Fruit fly (Drosophila melanogaster): ENCODE results near the gene Gapvd1.

DNA sequence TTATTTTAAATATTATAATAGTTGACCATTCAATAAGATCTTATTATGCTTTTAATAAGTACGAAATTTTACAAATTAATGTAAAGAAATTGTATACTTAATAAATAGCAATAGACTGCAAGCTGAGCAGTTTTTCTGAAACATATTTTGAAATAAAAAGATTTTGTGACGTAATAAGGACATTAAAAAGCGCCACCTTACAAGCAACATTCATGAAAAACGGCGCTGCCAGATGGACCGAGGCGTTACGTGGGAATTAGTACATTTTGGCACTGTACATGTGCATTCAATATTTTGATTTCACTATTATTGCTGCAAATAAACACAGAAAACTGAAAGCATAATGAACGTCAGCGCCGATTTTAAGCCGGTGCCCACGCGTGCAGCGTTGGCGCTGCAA, 23.6 kb downstream of the Gapvd1 start, which contains the start of gene CG1738:
- TF ChIP-seq cic (GFP tag; optimal IDR thresholded peaks at IDR 0.05) (no peak), tj (GFP tag; optimal IDR thresholded peaks at IDR 0.05) (no peak), kay (GFP tag; ENCODE audit: borderline replicate concordance) (no peak), toe (GFP tag; optimal IDR thresholded peaks at IDR 0.05) (no peak), CG11617 (GFP tag; optimal IDR thresholded peaks at IDR 0.05) (peak; percentile 9), Mnt (GFP tag; optimal IDR thresholded peaks at IDR 0.05) (peak; percentile 95), CG7101 (tag; optimal IDR thresholded peaks at IDR 0.05) (peak; percentile 52)

All from whole organism, adult.